Comparison of ENCODE assay signal across 1 fruit fly cellular context in genomic region chr2L:6031838-6032237, dm6.
TF ChIP-seq lines count a peak whose summit lies in the region.

No protein-coding gene starts in this region.

TF ChIP-seq in whole organism, prepupa, 60 proteins besides CTCF, POLR2A, EP300 and RAD21 (continued from another document):
- no peak for TF ChIP-seq salr (GFP tag; optimal IDR thresholded peaks at IDR 0.05; lab: Kevin White, UChicago)
- no peak for TF ChIP-seq CG8319 (GFP tag; optimal IDR thresholded peaks at IDR 0.05; lab: Kevin White, UChicago)
- peak; percentile 45 for TF ChIP-seq Hr39 (GFP tag; optimal IDR thresholded peaks at IDR 0.05; lab: Kevin White, UChicago)
- no peak for TF ChIP-seq Hr4 (GFP tag; optimal IDR thresholded peaks at IDR 0.05; lab: Kevin White, UChicago)
- TF ChIP-seq CG34406 (GFP tag; optimal IDR thresholded peaks at IDR 0.05; lab: Kevin White, UChicago): peak; percentile 19
- no peak for TF ChIP-seq CG3919 (GFP tag; optimal IDR thresholded peaks at IDR 0.05; lab: Kevin White, UChicago)
- TF ChIP-seq ss (GFP tag; optimal IDR thresholded peaks at IDR 0.05; lab: Kevin White, UChicago): no peak
- TF ChIP-seq net (GFP tag; optimal IDR thresholded peaks at IDR 0.05; lab: Kevin White, UChicago): peak; percentile 41
- peak; percentile 12 for TF ChIP-seq CG8632 (GFP tag; optimal IDR thresholded peaks at IDR 0.05; lab: Kevin White, UChicago)
- no peak for TF ChIP-seq CG4318 (GFP tag; optimal IDR thresholded peaks at IDR 0.05; lab: Kevin White, UChicago)
- peak; percentile 20 for TF ChIP-seq CG1621 (tag; optimal IDR thresholded peaks at IDR 0.05; lab: Kevin White, UChicago)
- no peak for TF ChIP-seq Smox (GFP tag; optimal IDR thresholded peaks at IDR 0.05; lab: Kevin White, UChicago)
- TF ChIP-seq CG3032 (tag; optimal IDR thresholded peaks at IDR 0.05; lab: Kevin White, UChicago): peak; percentile 61
- TF ChIP-seq Blimp-1 (GFP tag; optimal IDR thresholded peaks at IDR 0.05; lab: Kevin White, UChicago): no peak
- TF ChIP-seq spab (GFP tag; optimal IDR thresholded peaks at IDR 0.05; lab: Kevin White, UChicago): peak; percentile 49
- no peak for TF ChIP-seq cyc (GFP tag; optimal IDR thresholded peaks at IDR 0.05; lab: Kevin White, UChicago)
- TF ChIP-seq CG7368 (GFP tag; optimal IDR thresholded peaks at IDR 0.05; lab: Kevin White, UChicago): no peak
- TF ChIP-seq dsx (GFP tag; optimal IDR thresholded peaks at IDR 0.05; lab: Kevin White, UChicago; ENCODE audit: poor library complexity, severe bottlenecking): no peak
- TF ChIP-seq CG6276 (GFP tag; optimal IDR thresholded peaks at IDR 0.05; lab: Kevin White, UChicago): no peak
- peak; percentile 27 for TF ChIP-seq achi (GFP tag; optimal IDR thresholded peaks at IDR 0.05; lab: Kevin White, UChicago)
- TF ChIP-seq topi (GFP tag; optimal IDR thresholded peaks at IDR 0.05; lab: Kevin White, UChicago): peak; percentile 35
- peak; percentile 36 for TF ChIP-seq Sox14 (GFP tag; optimal IDR thresholded peaks at IDR 0.05; lab: Kevin White, UChicago)
- TF ChIP-seq fd85E (GFP tag; optimal IDR thresholded peaks at IDR 0.05; lab: Kevin White, UChicago): no peak
- peak; percentile 49 for TF ChIP-seq CG15336 (GFP tag; IDR thresholded peaks at IDR 0.05; lab: Robert Waterston, UW)
- peak; percentile 36 for TF ChIP-seq pdm3 (GFP tag; optimal IDR thresholded peaks at IDR 0.05; lab: Kevin White, UChicago)
- TF ChIP-seq acj6 (GFP tag; optimal IDR thresholded peaks at IDR 0.05; lab: Kevin White, UChicago): peak; percentile 12
- TF ChIP-seq OdsH (GFP tag; optimal IDR thresholded peaks at IDR 0.05; lab: Kevin White, UChicago): no peak
- TF ChIP-seq Sox15 (GFP tag; optimal IDR thresholded peaks at IDR 0.05; lab: Kevin White, UChicago): no peak
- peak; percentile 56 for TF ChIP-seq CG8119 (GFP tag; IDR thresholded peaks at IDR 0.05; lab: Robert Waterston, UW)
- TF ChIP-seq Hr38 (GFP tag; optimal IDR thresholded peaks at IDR 0.05; lab: Kevin White, UChicago): no peak
- TF ChIP-seq CG6808 (GFP tag; optimal IDR thresholded peaks at IDR 0.05; lab: Kevin White, UChicago): peak; percentile 50
- no peak for TF ChIP-seq CG16779 (tag; optimal IDR thresholded peaks at IDR 0.05; lab: Kevin White, UChicago)
- TF ChIP-seq fkh (GFP tag; optimal IDR thresholded peaks at IDR 0.05; lab: Kevin White, UChicago): no peak
